Worm (Caenorhabditis elegans): ENCODE measurements around the gene nhr-225.
"Not testable (repeated sequence)": the region's sequence is repeated elsewhere in the genome, so short reads cannot be mapped to it uniquely, and the experiment has no call there.

nhr-225 gene

ce11 chrV:2290329-2290728 lies at the start of gene nhr-225:
TSS of gene nhr-225 (minus strand) at chrV:2290474.
- no peak for TF ChIP-seq hlh-6 (tag; optimal IDR thresholded peaks at IDR 0.05)
- TF ChIP-seq ceh-14 (tag; optimal IDR thresholded peaks at IDR 0.05): no peak
- TF ChIP-seq rnt-1 (tag; optimal IDR thresholded peaks at IDR 0.05): no peak

DNA sequence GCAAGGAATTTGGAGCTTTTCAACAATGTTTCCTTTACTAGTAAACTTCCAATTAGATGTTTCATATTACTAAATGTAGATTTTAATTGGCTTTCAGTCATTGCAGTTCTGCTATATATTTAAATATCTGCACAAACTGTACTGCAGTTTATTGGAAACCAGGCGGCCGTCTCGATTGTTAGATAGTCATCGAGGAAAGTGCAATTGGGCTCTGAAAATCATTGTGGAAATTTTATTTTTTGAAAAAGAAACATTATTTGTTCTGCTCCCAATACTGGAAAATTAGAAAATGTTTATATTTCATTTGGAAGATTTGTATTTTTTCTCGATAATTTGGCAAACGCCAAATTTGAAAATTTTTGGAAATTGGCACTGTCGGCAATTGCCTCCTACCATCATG lies 48.3 kb upstream of the nhr-225 start, which contains the start of gene irld-29:
Gene irld-29 (minus strand): TSS at position 101 of the 400 bp plus-strand sequence.
- TF ChIP-seq eyg-1 (tag; optimal IDR thresholded peaks at IDR 0.05) (no peak), sox-4 (tag; optimal IDR thresholded peaks at IDR 0.05) (no peak), tbx-2 (tag; optimal IDR thresholded peaks at IDR 0.05) (no peak), ttx-3 (tag; optimal IDR thresholded peaks at IDR 0.05) (no peak), ceh-14 (tag; optimal IDR thresholded peaks at IDR 0.05) (no peak), C08G9.2 (tag; optimal IDR thresholded peaks at IDR 0.05) (no peak), gmeb-2 (tag; optimal IDR thresholded peaks at IDR 0.05) (no peak), ceh-30 (tag; optimal IDR thresholded peaks at IDR 0.05) (no peak)

ce11 chrV:2336151-2336550 lies 45.9 kb upstream of the nhr-225 start, which contains the start of gene irld-28:
TSS of gene irld-28 (minus strand) at chrV:2336251.
- TF ChIP-seq dmd-4 (tag; optimal IDR thresholded peaks at IDR 0.05; ENCODE audit: borderline replicate concordance) (no peak), eyg-1 (tag; optimal IDR thresholded peaks at IDR 0.05) (no peak), elt-2 (tag; optimal IDR thresholded peaks at IDR 0.05) (no peak), tbx-7 (tag; optimal IDR thresholded peaks at IDR 0.05) (no peak), K09A11.1 (tag; optimal IDR thresholded peaks at IDR 0.05; ENCODE audit: insufficient read depth) (no peak), hlh-13 (GFP tag; optimal IDR thresholded peaks at IDR 0.05) (no peak), ttx-3 (tag; optimal IDR thresholded peaks at IDR 0.05) (no peak), pax-1 (tag; optimal IDR thresholded peaks at IDR 0.05) (no peak), ceh-45 (GFP tag; IDR thresholded peaks at IDR 0.05) (no peak), ceh-48 (tag; optimal IDR thresholded peaks at IDR 0.05) (no peak), nfya-1 (tag; optimal IDR thresholded peaks at IDR 0.05) (no peak), elt-4 (tag; optimal IDR thresholded peaks at IDR 0.05) (no peak), unc-86 (tag; optimal IDR thresholded peaks at IDR 0.05) (no peak), ama-1 (optimal IDR thresholded peaks at IDR 0.05) (no peak), che-1 (tag; optimal IDR thresholded peaks at IDR 0.05) (no peak), unc-3 (GFP tag; conservative IDR thresholded peaks at IDR 0.05) (no peak), unc-3 (tag; optimal IDR thresholded peaks at IDR 0.05) (no peak), nhr-232 (tag; optimal IDR thresholded peaks at IDR 0.05) (no peak)

- not testable (repeated sequence) for TF ChIP-seq fax-1 (tag; optimal IDR thresholded peaks at IDR 0.05); madf-2 (tag; optimal IDR thresholded peaks at IDR 0.05); mec-3 (tag; optimal IDR thresholded peaks at IDR 0.05; ENCODE audit: borderline replicate concordance)
Observed at ce11 chrV:2331616-2332015, 41.3 kb upstream of the nhr-225 start, which contains the start of gene irld-32. TSS of gene irld-32 (plus strand) at chrV:2331916.

DNA sequence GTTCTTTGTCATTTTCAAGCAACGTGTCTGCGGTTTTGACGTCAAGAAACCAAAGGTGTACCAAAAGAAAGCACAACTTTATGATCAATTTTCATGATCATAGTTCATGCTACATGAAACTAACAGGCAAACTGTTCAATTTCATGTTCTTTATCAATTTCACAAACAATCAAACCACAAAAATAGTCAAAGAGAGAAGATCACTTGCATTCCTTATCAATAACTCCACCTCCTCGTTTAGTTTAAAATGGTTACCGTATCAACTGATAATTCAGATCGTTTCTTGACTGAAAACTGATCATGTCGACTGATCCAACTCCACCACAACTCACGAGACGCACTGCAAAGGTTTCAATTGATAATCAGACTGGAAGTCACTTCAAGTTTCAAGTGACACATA lies 39.9 kb upstream of the nhr-225 start, which contains the start of gene pud-1.1:
Gene pud-1.1 (plus strand): TSS at position 301 of the 400 bp plus-strand sequence.
- TF ChIP-seq fax-1, ttx-3, Y22D7AL.16 (tag; optimal IDR thresholded peaks at IDR 0.05): not testable (repeated sequence)

DNA sequence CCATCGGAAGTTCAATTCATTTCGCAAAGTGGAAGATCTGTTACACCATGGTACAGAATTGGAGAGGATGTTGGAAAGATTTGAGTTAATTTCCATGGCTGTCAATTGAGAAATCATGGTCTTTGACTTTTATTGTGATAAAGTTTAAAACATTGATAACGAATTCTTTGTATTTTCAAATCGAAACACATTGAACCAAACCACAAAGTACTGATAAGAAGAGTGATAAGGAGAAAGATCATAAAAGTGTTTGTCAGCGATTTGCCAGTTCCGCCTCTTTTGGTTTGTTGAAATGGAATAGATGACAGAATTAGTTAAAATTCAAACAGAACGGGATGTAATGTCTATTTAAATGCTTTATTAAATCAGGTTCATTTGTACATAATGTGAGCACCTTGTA lies 36.9 kb upstream of the nhr-225 start:
- TF ChIP-seq dmd-4 (tag; optimal IDR thresholded peaks at IDR 0.05; ENCODE audit: borderline replicate concordance): no peak
- no peak for TF ChIP-seq fkh-10 (GFP tag; optimal IDR thresholded peaks at IDR 0.05)
- TF ChIP-seq ceh-48 (tag; optimal IDR thresholded peaks at IDR 0.05): no peak
- peak; percentile 93 for TF ChIP-seq elt-2 (tag; optimal IDR thresholded peaks at IDR 0.05)

Measured in whole organism, late embryonic.